Fruit fly (Drosophila melanogaster) whole organism, embryonic: Measurements from ENCODE around the gene bmm.

Source experiments
- Atf-2 ChIP-seq: fragments of 200-800 bp; sonication (Bioruptor generic); optimal IDR thresholded peaks from 2 replicates; lab custom pipeline; 2016; ENCODE audit warnings: missing biosample characterization, missing genetic modification characterization
- CG10654 ChIP-seq: fragments of 200-800 bp; sonication (Bioruptor generic); optimal IDR thresholded peaks from 2 replicates; lab custom pipeline; 2016; ENCODE audit warnings: missing biosample characterization, missing genetic modification characterization
- CG11456 ChIP-seq: fragments of 200-800 bp; sonication (Bioruptor generic); IDR thresholded peaks from 3 replicates; pipeline ENCODE4 v1.3.6; 2022; ENCODE audit warnings: missing biosample characterization, missing genetic modification characterization
- CG11560 ChIP-seq: fragments of 200-800 bp; sonication (Bioruptor generic); IDR thresholded peaks from 3 replicates; pipeline ENCODE4 v1.3.6; 2022; ENCODE audit warnings: missing biosample characterization, missing genetic modification characterization
- CG12236 ChIP-seq: fragments of 200-800 bp; sonication (Bioruptor generic); optimal IDR thresholded peaks from 2 replicates; lab custom pipeline; 2016; ENCODE audit warnings: missing biosample characterization, missing genetic modification characterization
- CG12744 ChIP-seq: fragments of 200-800 bp; sonication (Bioruptor generic); optimal IDR thresholded peaks from 2 replicates; lab custom pipeline; 2016; ENCODE audit warnings: missing biosample characterization, missing genetic modification characterization
- CG15011 ChIP-seq: fragments of 200-800 bp; sonication (Bioruptor generic); optimal IDR thresholded peaks from 3 replicates; lab custom pipeline; 2018; ENCODE audit warnings: missing biosample characterization, mild to moderate bottlenecking, missing genetic modification characterization
- CG15073 ChIP-seq: fragments of 200-800 bp; sonication (Bioruptor generic); optimal IDR thresholded peaks from 2 replicates; lab custom pipeline; 2016; ENCODE audit warnings: missing biosample characterization, missing genetic modification characterization
- CG1647 ChIP-seq: fragments of 200-800 bp; sonication (Bioruptor generic); optimal IDR thresholded peaks from 3 replicates; lab custom pipeline; 2016; ENCODE audit warnings: missing biosample characterization, missing genetic modification characterization
- CG2120 ChIP-seq: fragments of 200-800 bp; sonication (Bioruptor generic); optimal IDR thresholded peaks from 3 replicates; lab custom pipeline; 2016; ENCODE audit warnings: missing biosample characterization, missing genetic modification characterization
- CG30020 ChIP-seq: fragments of 200-800 bp; optimal IDR thresholded peaks from 2 replicates; lab custom pipeline; 2019; ENCODE audit warnings: missing biosample characterization, mild to moderate bottlenecking, missing genetic modification characterization, moderate library complexity
- CG4360 ChIP-seq: fragments of 200-800 bp; sonication (Bioruptor generic); IDR thresholded peaks from 2 replicates; pipeline ENCODE4 v1.3.6; 2022; ENCODE audit warnings: missing biosample characterization, missing genetic modification characterization
- CG4404 ChIP-seq: fragments of 200-800 bp; sonication (Bioruptor generic); IDR thresholded peaks from 2 replicates; pipeline ENCODE4 v1.3.6; 2022; ENCODE audit warnings: missing biosample characterization, missing genetic modification characterization
- CG4820 ChIP-seq: fragments of 200-800 bp; sonication (Bioruptor generic); optimal IDR thresholded peaks from 3 replicates; lab custom pipeline; 2016; ENCODE audit warnings: missing biosample characterization, missing genetic modification characterization
- CG6689 ChIP-seq: fragments of 200-800 bp; sonication (Bioruptor generic); IDR thresholded peaks from 2 replicates; pipeline ENCODE4 v1.3.6; 2022; ENCODE audit warnings: missing biosample characterization, missing genetic modification characterization
- CG7556 ChIP-seq: fragments of 200-800 bp; sonication (Bioruptor generic); optimal IDR thresholded peaks from 2 replicates; lab custom pipeline; 2017; ENCODE audit warnings: missing biosample characterization, mild to moderate bottlenecking, missing genetic modification characterization
- CG7928 ChIP-seq: fragments of 200-800 bp; sonication (Bioruptor generic); optimal IDR thresholded peaks from 2 replicates; lab custom pipeline; 2017; ENCODE audit warnings: missing biosample characterization, mild to moderate bottlenecking, missing genetic modification characterization
- CG8924 ChIP-seq: fragments of 200-800 bp; optimal IDR thresholded peaks from 3 replicates; lab custom pipeline; 2019; ENCODE audit warnings: missing biosample characterization, mild to moderate bottlenecking, missing genetic modification characterization, moderate library complexity
- CG9437 ChIP-seq: fragments of 200-800 bp; sonication (Bioruptor generic); optimal IDR thresholded peaks from 2 replicates; lab custom pipeline; 2018; ENCODE audit warnings: missing biosample characterization, mild to moderate bottlenecking, missing genetic modification characterization
- Camta ChIP-seq: fragments of 200-800 bp; sonication (Bioruptor generic); optimal IDR thresholded peaks from 2 replicates; lab custom pipeline; 2016; ENCODE audit warnings: missing biosample characterization, missing genetic modification characterization
- Dbx ChIP-seq: fragments of 200-800 bp; sonication (Bioruptor generic); IDR thresholded peaks from 3 replicates; pipeline ENCODE4 v1.3.6; 2022; ENCODE audit warnings: missing biosample characterization, missing genetic modification characterization
- Dek ChIP-seq: fragments of 200-800 bp; sonication (Bioruptor generic); optimal IDR thresholded peaks from 3 replicates; lab custom pipeline; 2019; ENCODE audit warnings: missing biosample characterization, mild to moderate bottlenecking, missing genetic modification characterization, moderate library complexity
- Fer1 ChIP-seq: fragments of 200-800 bp; sonication (Bioruptor generic); optimal IDR thresholded peaks from 2 replicates; lab custom pipeline; 2017; ENCODE audit warnings: missing biosample characterization, mild to moderate bottlenecking, missing genetic modification characterization
- H2.0 ChIP-seq: fragments of 200-800 bp; sonication (Bioruptor generic); IDR thresholded peaks from 2 replicates; pipeline ENCODE4 v1.3.6; 2022; ENCODE audit warnings: missing biosample characterization, missing genetic modification characterization
- Lim3 ChIP-seq: fragments of 200-800 bp; sonication (Bioruptor generic); IDR thresholded peaks from 2 replicates; pipeline ENCODE4 v1.3.6; 2022; ENCODE audit warnings: missing biosample characterization, missing genetic modification characterization
- Lpt ChIP-seq: fragments of >200 bp; optimal IDR thresholded peaks from 2 replicates; lab custom pipeline; 2018; ENCODE audit warnings: missing biosample characterization, missing genetic modification characterization
- NC2α ChIP-seq: fragments of 200-800 bp; sonication (Bioruptor generic); optimal IDR thresholded peaks from 2 replicates; lab custom pipeline; 2016; ENCODE audit warnings: missing biosample characterization, missing genetic modification characterization
- Ravus ChIP-seq: fragments of 200-800 bp; sonication (Bioruptor generic); IDR thresholded peaks from 2 replicates; pipeline ENCODE4 v1.3.6; 2022; ENCODE audit warnings: missing biosample characterization, missing genetic modification characterization
- Scr ChIP-seq: fragments of 200-800 bp; sonication (Bioruptor generic); IDR thresholded peaks from 2 replicates; pipeline ENCODE4 v1.3.6; 2022; ENCODE audit warnings: missing biosample characterization, missing genetic modification characterization; ENCODE audit not compliant: partially characterized antibody
- Ssrp ChIP-seq: fragments of 200-800 bp; sonication (Bioruptor generic); optimal IDR thresholded peaks from 2 replicates; lab custom pipeline; 2018; ENCODE audit warnings: missing biosample characterization, mild to moderate bottlenecking, missing genetic modification characterization, moderate library complexity
- ab ChIP-seq: fragments of 200-800 bp; sonication (Bioruptor generic); optimal IDR thresholded peaks from 2 replicates; lab custom pipeline; 2016; ENCODE audit warnings: missing biosample characterization, missing genetic modification characterization
- aop ChIP-seq: fragments of 200-800 bp; sonication (Bioruptor generic); IDR thresholded peaks from 2 replicates; pipeline ENCODE4 v1.3.6; 2022; ENCODE audit warnings: missing biosample characterization, missing genetic modification characterization
- bab2 ChIP-seq: fragments of 200-800 bp; sonication (Bioruptor generic); optimal IDR thresholded peaks from 2 replicates; lab custom pipeline; 2016; ENCODE audit warnings: missing biosample characterization, missing genetic modification characterization
- bowl ChIP-seq: fragments of 200-800 bp; sonication (Bioruptor generic); IDR thresholded peaks from 2 replicates; pipeline ENCODE4 v1.3.6; 2022; ENCODE audit warnings: missing biosample characterization, missing genetic modification characterization
- cad ChIP-seq: fragments of >200 bp; optimal IDR thresholded peaks from 2 replicates; lab custom pipeline; 2017; ENCODE audit warnings: missing biosample characterization, missing genetic modification characterization
- cg ChIP-seq: fragments of 200-800 bp; sonication (Bioruptor generic); optimal IDR thresholded peaks from 3 replicates; lab custom pipeline; 2019; ENCODE audit warnings: missing biosample characterization, mild to moderate bottlenecking, missing genetic modification characterization, moderate library complexity
- crp ChIP-seq, 2 experiments: fragments of 200-800 bp; sonication (Bioruptor generic); optimal IDR thresholded peaks; 2 replicates in 1 of 2; 3 replicates in 1 of 2; lab custom pipeline; 2017; ENCODE audit warnings: missing biosample characterization in 2 of 2, missing genetic modification characterization in 2 of 2, mild to moderate bottlenecking in 1 of 2, moderate library complexity in 1 of 2
- en ChIP-seq: fragments of 200-800 bp; sonication (Bioruptor generic); optimal IDR thresholded peaks from 2 replicates; lab custom pipeline; 2016; ENCODE audit warnings: missing biosample characterization, missing genetic modification characterization
- hkb ChIP-seq, 2 experiments: fragments of 200-800 bp in 1 of 2; fragments of >200 bp in 1 of 2; sonication (Bioruptor generic) in 1 of 2; IDR thresholded peaks in 1 of 2; optimal IDR thresholded peaks in 1 of 2; 2 replicates each; pipeline versions ENCODE4 v1.3.6 to Lab custom; 2017 to 2022; ENCODE audit warnings: missing biosample characterization in 1 of 2, missing genetic modification characterization in 1 of 2
- ken ChIP-seq: fragments of 200-800 bp; sonication (Bioruptor generic); IDR thresholded peaks from 3 replicates; pipeline ENCODE4 v1.3.6; 2022; ENCODE audit warnings: missing biosample characterization, missing genetic modification characterization
- mam ChIP-seq: fragments of 200-800 bp; sonication (Bioruptor generic); optimal IDR thresholded peaks from 3 replicates; lab custom pipeline; 2016; ENCODE audit warnings: missing biosample characterization, missing genetic modification characterization
- oc ChIP-seq: fragments of 200-800 bp; sonication (Bioruptor generic); optimal IDR thresholded peaks from 2 replicates; lab custom pipeline; 2018; ENCODE audit warnings: missing biosample characterization, mild to moderate bottlenecking, missing genetic modification characterization, moderate library complexity
- peb ChIP-seq: fragments of 200-800 bp; sonication (Bioruptor generic); IDR thresholded peaks from 2 replicates; pipeline ENCODE4 v1.3.6; 2022; ENCODE audit warnings: missing biosample characterization, missing genetic modification characterization
- pita ChIP-seq: fragments of 200-800 bp; sonication (Bioruptor generic); optimal IDR thresholded peaks from 2 replicates; lab custom pipeline; 2017; ENCODE audit warnings: missing biosample characterization, mild to moderate bottlenecking, missing genetic modification characterization
- psq ChIP-seq: fragments of 200-800 bp; sonication (Bioruptor generic); optimal IDR thresholded peaks from 2 replicates; lab custom pipeline; 2017; ENCODE audit warnings: missing biosample characterization, missing genetic modification characterization
- pzg ChIP-seq: fragments of 200-800 bp; sonication (Bioruptor generic); optimal IDR thresholded peaks from 3 replicates; lab custom pipeline; 2018; ENCODE audit warnings: missing biosample characterization, mild to moderate bottlenecking, missing genetic modification characterization, moderate library complexity
- slbo ChIP-seq: fragments of 200-800 bp; sonication (Bioruptor generic); IDR thresholded peaks from 2 replicates; pipeline ENCODE4 v1.3.6; 2022; ENCODE audit warnings: missing biosample characterization, missing genetic modification characterization
- sob ChIP-seq: fragments of 200-800 bp; sonication (Bioruptor generic); IDR thresholded peaks from 2 replicates; pipeline ENCODE4 v1.3.6; 2022; ENCODE audit warnings: missing biosample characterization, missing genetic modification characterization
- stwl ChIP-seq: fragments of 200-800 bp; sonication (Bioruptor generic); optimal IDR thresholded peaks from 3 replicates; lab custom pipeline; 2018; ENCODE audit warnings: missing biosample characterization, mild to moderate bottlenecking, missing genetic modification characterization, moderate library complexity
- tup ChIP-seq: fragments of 200-800 bp; sonication (Bioruptor generic); optimal IDR thresholded peaks from 2 replicates; lab custom pipeline; 2016; ENCODE audit warnings: missing biosample characterization, mild to moderate bottlenecking, missing genetic modification characterization, moderate library complexity
- unc-4 ChIP-seq: fragments of 200-800 bp; sonication (Bioruptor generic); IDR thresholded peaks from 2 replicates; pipeline ENCODE4 v1.3.6; 2022; ENCODE audit warnings: missing biosample characterization, missing genetic modification characterization; ENCODE audit not compliant: partially characterized antibody
- z ChIP-seq: fragments of 200-800 bp; sonication (Bioruptor generic); IDR thresholded peaks from 3 replicates; pipeline ENCODE4 v1.3.6; 2022; ENCODE audit warnings: missing biosample characterization, missing genetic modification characterization

Gene bmm

DNA sequence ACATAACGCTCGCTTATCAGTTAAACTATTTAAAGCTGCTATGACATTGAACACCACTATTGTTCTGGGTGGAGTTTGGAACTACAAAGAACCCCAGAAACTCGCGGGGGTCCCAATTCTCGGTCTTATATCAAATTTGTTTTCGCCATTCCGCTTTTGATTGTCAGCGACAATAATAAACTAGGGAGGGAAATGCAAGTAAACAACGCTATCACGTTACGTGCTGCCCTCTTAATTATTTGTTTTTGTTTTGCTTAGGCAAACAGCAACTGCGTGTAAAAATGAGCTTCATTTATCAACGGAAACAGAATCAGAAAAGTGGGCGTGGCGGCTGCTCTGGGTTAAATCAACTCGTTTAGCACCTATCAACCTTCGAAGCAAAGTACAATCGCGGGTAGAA is 6.0 kb downstream of the bmm start (continued):
- TF ChIP-seq CG1647 (GFP tag; lab: Kevin White, UChicago): no peak
- no peak for TF ChIP-seq hkb (optimal IDR thresholded peaks at IDR 0.05; lab: Kevin White, UChicago)
- TF ChIP-seq hkb (GFP tag; IDR thresholded peaks at IDR 0.05; lab: Robert Waterston, UW): peak; percentile 54
- peak; percentile 18 for TF ChIP-seq tup
- TF ChIP-seq CG6689: no peak
- TF ChIP-seq bowl (GFP tag; lab: Robert Waterston, UW): no peak
- no peak for TF ChIP-seq CG30020
- TF ChIP-seq Ravus: no peak
- no peak for TF ChIP-seq Ssrp (tag; lab: Kevin White, UChicago)
- no peak for TF ChIP-seq en
- TF ChIP-seq z (GFP tag; lab: Robert Waterston, UW): 0 out of 3 replicates have a peak, but pooled peaks have one; percentile 12
- TF ChIP-seq Camta (GFP tag; lab: Kevin White, UChicago): no peak
- TF ChIP-seq slbo: no peak
- no peak for TF ChIP-seq CG9437
- TF ChIP-seq pita (GFP tag; lab: Kevin White, UChicago): no peak
- TF ChIP-seq Dek (tag; lab: Kevin White, UChicago): no peak
- no peak for TF ChIP-seq crp (GFP tag; optimal IDR thresholded peaks at IDR 0.05; lab: Kevin White, UChicago)
- no peak for TF ChIP-seq cad (GFP tag; lab: Kevin White, UChicago)
- no peak for TF ChIP-seq Atf-2 (GFP tag; lab: Kevin White, UChicago)
- peak; percentile 56; the same call in 1 of the 2 replicates for TF ChIP-seq CG4360 (GFP tag; lab: Robert Waterston, UW)
- no peak for TF ChIP-seq CG4820 (GFP tag; lab: Kevin White, UChicago)
- no peak for TF ChIP-seq CG11560 (tag; lab: Robert Waterston, UW)
- TF ChIP-seq sob: peak; percentile 56; the same call in 1 of the 2 replicates
- peak; percentile 4 for TF ChIP-seq CG8924 (tag; lab: Kevin White, UChicago)
- TF ChIP-seq cg (GFP tag; lab: Kevin White, UChicago): no peak
- no peak for TF ChIP-seq CG7928 (GFP tag; lab: Kevin White, UChicago)
- no peak for TF ChIP-seq ab
- peak; percentile 55 for TF ChIP-seq Fer1 (GFP tag; lab: Kevin White, UChicago)
- peak; percentile 28 for TF ChIP-seq CG10654
- TF ChIP-seq Lim3: no peak
- TF ChIP-seq CG12744 (GFP tag; lab: Kevin White, UChicago): no peak
- TF ChIP-seq oc (tag; lab: Kevin White, UChicago): no peak
- TF ChIP-seq Dbx: 0 out of 3 replicates have a peak, but pooled peaks have one; percentile 8
- no peak for TF ChIP-seq H2.0 (GFP tag; lab: Robert Waterston, UW)
- TF ChIP-seq CG4404 (GFP tag; lab: Robert Waterston, UW): no peak
- no peak for TF ChIP-seq peb (GFP tag; lab: Robert Waterston, UW)
- TF ChIP-seq bab2 (GFP tag; lab: Kevin White, UChicago): peak; percentile 31
- no peak for TF ChIP-seq CG11456 (GFP tag; lab: Robert Waterston, UW)
- no peak for TF ChIP-seq pzg (GFP tag; lab: Kevin White, UChicago)
- no peak for TF ChIP-seq unc-4 (GFP tag; lab: Robert Waterston, UW)
- TF ChIP-seq mam (GFP tag; lab: Kevin White, UChicago): no peak
- peak; percentile 37 for TF ChIP-seq CG7556 (GFP tag; lab: Kevin White, UChicago)
- TF ChIP-seq aop (GFP tag; lab: Robert Waterston, UW): no peak
- no peak for TF ChIP-seq NC2α (GFP tag; lab: Kevin White, UChicago)
- TF ChIP-seq Lpt (GFP tag; lab: Kevin White, UChicago): no peak
- TF ChIP-seq Scr (GFP tag; lab: Robert Waterston, UW): no peak
- TF ChIP-seq psq (GFP tag; lab: Kevin White, UChicago): no peak
- no peak for TF ChIP-seq CG15073 (GFP tag; lab: Kevin White, UChicago)
- TF ChIP-seq CG12236: peak; percentile 46
- no peak for TF ChIP-seq stwl (tag; lab: Kevin White, UChicago)
- TF ChIP-seq ken (GFP tag; lab: Robert Waterston, UW): no peak
- TF ChIP-seq CG15011 (GFP tag; lab: Kevin White, UChicago): peak; percentile 54
- no peak for TF ChIP-seq CG2120 (GFP tag; lab: Kevin White, UChicago)
